Worm (Caenorhabditis elegans) whole organism, L4/young adult: Measurements from ENCODE around the gene ZC373.2.

Source experiments
- W03F9.2 ChIP-seq: fragments of 150-350 bp; optimal IDR thresholded peaks from 2 replicates; lab custom pipeline; 2014; ENCODE audit warnings: missing biosample characterization, missing genetic modification characterization
- dao-5 ChIP-seq: sonication (generic microtip); optimal IDR thresholded peaks from 2 replicates; lab custom pipeline; 2016; ENCODE audit warnings: missing genotype, missing genetic modification characterization, moderate library complexity, missing compliant biosample characterization
- him-1 ChIP-seq: sonication (generic microtip); optimal IDR thresholded peaks from 2 replicates; lab custom pipeline; 2016; ENCODE audit warnings: missing genotype, missing genetic modification reagents, missing genetic modification characterization, missing compliant biosample characterization

ce11 chrX:10027556-10027955 is 30.7 kb downstream of the ZC373.2 start, which contains the start of gene mkk-4:
- TF ChIP-seq W03F9.2 (tag; lab: Kevin White, UChicago), result no peak
- no peak for TF ChIP-seq dao-5
- no peak for TF ChIP-seq him-1 (tag; lab: Kevin White, UChicago)
